Fruit fly (Drosophila melanogaster): Measurements from ENCODE around the gene Kap-alpha1.

dm6 chr3L:19794203-19794802 is 12.7 kb upstream of the Kap-alpha1 start:
- no peak for TF ChIP-seq h (optimal IDR thresholded peaks at IDR 0.05)
- no peak for TF ChIP-seq ttk (optimal IDR thresholded peaks at IDR 0.05)
- no peak for TF ChIP-seq insv (optimal IDR thresholded peaks at IDR 0.05)
- TF ChIP-seq psq (optimal IDR thresholded peaks at IDR 0.05), result no peak

Measured in Kc167 (cell line).